Fruit fly (Drosophila melanogaster) whole organism, embryonic: ENCODE results near the gene FucTA.

Experiments used
- C15 ChIP-seq: fragments of 200-800 bp; sonication (Bioruptor generic); IDR thresholded peaks from 3 replicates; pipeline ENCODE4 v1.3.6; 2022; ENCODE audit warnings: missing biosample characterization, missing genetic modification characterization
- CG10209 ChIP-seq: fragments of 200-800 bp; sonication (Bioruptor generic); optimal IDR thresholded peaks from 3 replicates; lab custom pipeline; 2017; ENCODE audit warnings: missing biosample characterization, mild to moderate bottlenecking, missing genetic modification characterization, missing genetic modification reagents
- CG10979 ChIP-seq: fragments of 200-800 bp; sonication (Bioruptor generic); optimal IDR thresholded peaks from 2 replicates; lab custom pipeline; 2018; ENCODE audit warnings: missing biosample characterization, mild to moderate bottlenecking, missing genetic modification characterization, moderate library complexity
- CG12391 ChIP-seq: fragments of 200-800 bp; sonication (Bioruptor generic); optimal IDR thresholded peaks from 3 replicates; lab custom pipeline; 2018; ENCODE audit warnings: missing biosample characterization, mild to moderate bottlenecking, missing genetic modification characterization, moderate library complexity
- Ravus ChIP-seq: fragments of 200-800 bp; sonication (Bioruptor generic); IDR thresholded peaks from 2 replicates; pipeline ENCODE4 v1.3.6; 2022; ENCODE audit warnings: missing biosample characterization, missing genetic modification characterization
- Taf1 ChIP-seq: fragments of 200-800 bp; sonication (Bioruptor generic); IDR thresholded peaks from 2 replicates; pipeline ENCODE4 v1.3.6; 2022; ENCODE audit warnings: missing biosample characterization, missing genetic modification characterization
- bowl ChIP-seq: fragments of 200-800 bp; sonication (Bioruptor generic); IDR thresholded peaks from 2 replicates; pipeline ENCODE4 v1.3.6; 2022; ENCODE audit warnings: missing biosample characterization, missing genetic modification characterization
- ci ChIP-seq: fragments of 200-800 bp; sonication (Bioruptor generic); IDR thresholded peaks from 3 replicates; pipeline ENCODE4 v1.3.6; 2022; ENCODE audit warnings: missing biosample characterization, missing genetic modification characterization
- hth ChIP-seq: fragments of >200 bp; optimal IDR thresholded peaks from 2 replicates; lab custom pipeline; 2017; ENCODE audit warnings: inconsistent platforms
- prd ChIP-seq, 3 experiments: fragments of >200 bp in 2 of 3; fragments of 200-800 bp in 1 of 3; sonication (Bioruptor generic) in 1 of 3; optimal IDR thresholded peaks in 2 of 3; IDR thresholded peaks in 1 of 3; 2 replicates in 2 of 3; 3 replicates in 1 of 3; pipeline versions ENCODE4 v1.3.6 to Lab custom; 2017 to 2022; ENCODE audit warnings: missing biosample characterization in 1 of 3, missing genetic modification characterization in 1 of 3

DNA sequence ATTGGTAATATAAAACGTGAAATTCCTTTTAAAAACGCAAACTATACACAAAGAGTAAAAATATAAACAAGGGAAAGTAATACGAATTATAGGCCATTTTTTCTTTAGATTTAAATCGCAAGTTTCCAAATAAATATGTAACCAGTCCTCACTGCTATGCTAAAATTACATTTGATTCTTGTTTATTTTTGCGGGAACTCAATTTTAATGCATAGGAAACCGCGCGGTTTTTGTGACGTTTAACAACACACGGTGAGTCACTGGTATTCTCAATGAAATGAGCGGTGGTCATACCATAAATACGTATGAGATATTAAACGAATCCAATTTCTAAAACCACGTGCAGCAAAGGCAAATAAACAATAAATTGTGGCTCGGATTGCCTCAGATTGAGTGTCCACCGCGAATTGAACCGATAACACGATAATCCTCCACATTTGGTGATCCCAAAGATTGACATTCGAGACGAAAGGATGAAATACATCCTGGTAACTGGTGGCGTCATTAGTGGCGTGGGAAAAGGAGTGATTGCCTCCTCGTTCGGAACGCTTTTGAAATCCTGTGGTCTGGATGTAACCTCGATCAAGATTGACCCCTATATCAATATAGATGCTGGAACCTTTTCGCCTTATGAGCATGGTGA, 48.9 kb upstream of the FucTA start, which contains the start of gene Ctps:
- TF ChIP-seq prd (optimal IDR thresholded peaks at IDR 0.05; lab: Kevin White, UChicago) (no peak), prd (GFP tag; IDR thresholded peaks at IDR 0.05; lab: Robert Waterston, UW) (0 out of 3 replicates have a peak, but pooled peaks have one; percentile 19), Ravus (no peak), CG12391 (tag; lab: Kevin White, UChicago) (peak; percentile 41), Taf1 (GFP tag; lab: Robert Waterston, UW) (no peak), ci (GFP tag; lab: Robert Waterston, UW) (no peak), hth (lab: Kevin White, UChicago) (no peak), bowl (GFP tag; lab: Robert Waterston, UW) (no peak), CG10209 (GFP tag; lab: Kevin White, UChicago) (no peak), CG10979 (tag; lab: Kevin White, UChicago) (no peak), C15 (GFP tag; lab: Robert Waterston, UW) (no peak)
